Fruit fly (Drosophila melanogaster) whole organism, embryonic: Measurements from ENCODE around the gene Grasp65.

Source experiments
- Antp ChIP-seq: fragments of 200-800 bp; sonication (Bioruptor generic); optimal IDR thresholded peaks from 3 replicates; lab custom pipeline; 2016; ENCODE audit warnings: missing biosample characterization, missing genetic modification characterization
- Blimp-1 ChIP-seq: fragments of 200-800 bp; sonication (Bioruptor generic); optimal IDR thresholded peaks from 3 replicates; lab custom pipeline; 2018; ENCODE audit warnings: missing biosample characterization, missing genetic modification characterization, mild to moderate bottlenecking, moderate library complexity, missing genetic modification reagents
- BtbVII ChIP-seq: fragments of 200-800 bp; sonication (Bioruptor generic); optimal IDR thresholded peaks from 3 replicates; lab custom pipeline; 2017; ENCODE audit warnings: missing biosample characterization, mild to moderate bottlenecking, missing genetic modification characterization
- CG10321 ChIP-seq: fragments of 200-800 bp; sonication (Bioruptor generic); IDR thresholded peaks from 2 replicates; pipeline ENCODE4 v1.3.6; 2022; ENCODE audit warnings: missing biosample characterization, missing genetic modification characterization
- CG12104 ChIP-seq: fragments of 200-800 bp; sonication (Bioruptor generic); optimal IDR thresholded peaks from 3 replicates; lab custom pipeline; 2016; ENCODE audit warnings: missing biosample characterization, missing genetic modification characterization
- CG13287 ChIP-seq: fragments of 200-800 bp; sonication (Bioruptor generic); IDR thresholded peaks from 2 replicates; pipeline ENCODE4 v1.3.6; 2022; ENCODE audit warnings: missing biosample characterization, missing genetic modification characterization; ENCODE audit not compliant: partially characterized antibody
- CG15269 ChIP-seq: fragments of 200-800 bp; sonication (Bioruptor generic); optimal IDR thresholded peaks from 2 replicates; lab custom pipeline; 2018; ENCODE audit warnings: missing biosample characterization, mild to moderate bottlenecking, missing genetic modification characterization, moderate library complexity
- CG1647 ChIP-seq: fragments of 200-800 bp; sonication (Bioruptor generic); optimal IDR thresholded peaks from 3 replicates; lab custom pipeline; 2016; ENCODE audit warnings: missing biosample characterization, missing genetic modification characterization
- CG17361 ChIP-seq: fragments of 200-800 bp; sonication (Bioruptor generic); IDR thresholded peaks from 3 replicates; pipeline ENCODE4 v1.3.6; 2022; ENCODE audit warnings: missing biosample characterization, missing genetic modification characterization
- CG31388 ChIP-seq: fragments of 200-800 bp; sonication (Bioruptor generic); optimal IDR thresholded peaks from 2 replicates; lab custom pipeline; 2016; ENCODE audit warnings: missing biosample characterization, missing genetic modification characterization
- CG3726 ChIP-seq: fragments of 200-800 bp; sonication (Bioruptor generic); IDR thresholded peaks from 3 replicates; pipeline ENCODE4, ENCODE4 v1.3.6; 2022; ENCODE audit warnings: missing biosample characterization, missing genetic modification characterization
- CG4360 ChIP-seq: fragments of 200-800 bp; sonication (Bioruptor generic); IDR thresholded peaks from 2 replicates; pipeline ENCODE4 v1.3.6; 2022; ENCODE audit warnings: missing biosample characterization, missing genetic modification characterization
- CG6254 ChIP-seq: fragments of 200-800 bp; sonication (Bioruptor generic); optimal IDR thresholded peaks from 3 replicates; lab custom pipeline; 2017; ENCODE audit warnings: mild to moderate bottlenecking, missing biosample characterization, missing genetic modification reagents, missing genetic modification characterization
- CG6689 ChIP-seq: fragments of 200-800 bp; sonication (Bioruptor generic); IDR thresholded peaks from 2 replicates; pipeline ENCODE4 v1.3.6; 2022; ENCODE audit warnings: missing biosample characterization, missing genetic modification characterization
- CG8359 ChIP-seq: fragments of 200-800 bp; sonication (Bioruptor generic); optimal IDR thresholded peaks from 2 replicates; lab custom pipeline; 2017; ENCODE audit warnings: missing biosample characterization, mild to moderate bottlenecking, missing genetic modification characterization, borderline replicate concordance
- CG8765 ChIP-seq: fragments of 200-800 bp; sonication (Bioruptor generic); IDR thresholded peaks from 2 replicates; pipeline ENCODE4 v1.3.6; 2022; ENCODE audit warnings: missing biosample characterization, missing genetic modification characterization
- CG9797 ChIP-seq: fragments of 200-800 bp; sonication (Bioruptor generic); optimal IDR thresholded peaks from 3 replicates; lab custom pipeline; 2018; ENCODE audit warnings: missing biosample characterization, mild to moderate bottlenecking, missing genetic modification characterization
- CTCF ChIP-seq: fragments of 200-800 bp; sonication (Bioruptor generic); optimal IDR thresholded peaks from 2 replicates; lab custom pipeline; 2017; ENCODE audit warnings: missing biosample characterization, mild to moderate bottlenecking, missing genetic modification characterization, moderate library complexity
- Dek ChIP-seq: fragments of 200-800 bp; sonication (Bioruptor generic); optimal IDR thresholded peaks from 3 replicates; lab custom pipeline; 2019; ENCODE audit warnings: missing biosample characterization, mild to moderate bottlenecking, missing genetic modification characterization, moderate library complexity
- Elba2 ChIP-seq: fragments of 200-800 bp; sonication (Bioruptor generic); optimal IDR thresholded peaks from 3 replicates; lab custom pipeline; 2016; ENCODE audit warnings: missing biosample characterization, missing genetic modification characterization
- Fer3 ChIP-seq: fragments of 200-800 bp; sonication (Bioruptor generic); optimal IDR thresholded peaks from 2 replicates; lab custom pipeline; 2018; ENCODE audit warnings: missing biosample characterization, mild to moderate bottlenecking, missing genetic modification characterization, moderate library complexity
- Gug ChIP-seq: fragments of 200-800 bp; sonication (Bioruptor generic); IDR thresholded peaks from 4 replicates; pipeline ENCODE4 v1.3.6; 2022; ENCODE audit warnings: missing biosample characterization, missing genetic modification characterization
- HLH4C ChIP-seq: fragments of 200-800 bp; sonication (Bioruptor generic); IDR thresholded peaks from 3 replicates; pipeline ENCODE4 v1.3.6; 2022; ENCODE audit warnings: missing biosample characterization, missing genetic modification characterization; ENCODE audit not compliant: partially characterized antibody
- Hr78 ChIP-seq, 2 experiments: fragments of 200-800 bp in 1 of 2; fragments of >200 bp in 1 of 2; sonication (Bioruptor generic) in 1 of 2; optimal IDR thresholded peaks; 2 replicates each; lab custom pipeline; 2017 to 2019; ENCODE audit warnings: missing biosample characterization in 2 of 2, missing genetic modification characterization in 2 of 2, mild to moderate bottlenecking in 1 of 2, moderate library complexity in 1 of 2
- Optix ChIP-seq: fragments of 200-800 bp; sonication (Bioruptor generic); IDR thresholded peaks from 3 replicates; pipeline ENCODE4 v1.3.6; 2022; ENCODE audit warnings: missing biosample characterization, missing genetic modification characterization
- Rx ChIP-seq: fragments of 200-800 bp; sonication (Bioruptor generic); IDR thresholded peaks from 2 replicates; pipeline ENCODE4 v1.3.6; 2022; ENCODE audit warnings: missing biosample characterization, missing genetic modification characterization
- Trl ChIP-seq, 3 experiments: fragments of >200 bp in 2 of 3; fragments of 200-800 bp in 1 of 3; sonication (Bioruptor generic) in 1 of 3; optimal IDR thresholded peaks; 2 replicates in 1 of 3; 3 replicates in 2 of 3; lab custom pipeline; 2016 to 2017; ENCODE audit warnings: missing biosample characterization in 1 of 3, missing genetic modification characterization in 1 of 3
- br ChIP-seq: fragments of >200 bp; optimal IDR thresholded peaks from 2 replicates; lab custom pipeline; 2017
- cad ChIP-seq: fragments of >200 bp; optimal IDR thresholded peaks from 2 replicates; lab custom pipeline; 2017; ENCODE audit warnings: missing biosample characterization, missing genetic modification characterization
- chinmo ChIP-seq: fragments of 200-800 bp; sonication (Bioruptor generic); IDR thresholded peaks from 4 replicates; pipeline ENCODE4 v1.3.6; 2022; ENCODE audit warnings: missing biosample characterization, missing genetic modification characterization; ENCODE audit not compliant: partially characterized antibody
- chm ChIP-seq: fragments of 200-800 bp; sonication (Bioruptor generic); IDR thresholded peaks from 2 replicates; pipeline ENCODE4 v1.3.6; 2022; ENCODE audit warnings: missing biosample characterization, missing genetic modification characterization
- dm ChIP-seq: fragments of 200-800 bp; sonication (Bioruptor generic); optimal IDR thresholded peaks from 3 replicates; lab custom pipeline; 2016; ENCODE audit warnings: missing biosample characterization, missing genetic modification characterization
- dmrt11E ChIP-seq: fragments of 200-800 bp; sonication (Bioruptor generic); optimal IDR thresholded peaks from 3 replicates; lab custom pipeline; 2018; ENCODE audit warnings: missing biosample characterization, mild to moderate bottlenecking, missing genetic modification characterization, moderate library complexity
- exex ChIP-seq: fragments of 200-800 bp; sonication (Bioruptor generic); optimal IDR thresholded peaks from 4 replicates; lab custom pipeline; 2018; ENCODE audit warnings: missing biosample characterization, mild to moderate bottlenecking, missing genetic modification characterization, moderate library complexity
- fru ChIP-seq: fragments of >200 bp; optimal IDR thresholded peaks from 2 replicates; lab custom pipeline; 2017
- grn ChIP-seq: fragments of 200-800 bp; sonication (Bioruptor generic); optimal IDR thresholded peaks from 3 replicates; lab custom pipeline; 2017; ENCODE audit warnings: missing biosample characterization, missing genetic modification characterization
- ham ChIP-seq: fragments of 200-800 bp; sonication (Bioruptor generic); IDR thresholded peaks from 2 replicates; pipeline ENCODE4 v1.3.6; 2022; ENCODE audit warnings: missing biosample characterization, missing genetic modification characterization
- kni ChIP-seq: fragments of 200-800 bp; sonication (Bioruptor generic); optimal IDR thresholded peaks from 3 replicates; lab custom pipeline; 2017; ENCODE audit warnings: mild to moderate bottlenecking, missing biosample characterization, missing genetic modification reagents, missing genetic modification characterization
- pan ChIP-seq, 4 experiments: fragments of >200 bp in 3 of 4; fragments of 200-800 bp in 1 of 4; sonication (Bioruptor generic) in 1 of 4; optimal IDR thresholded peaks in 3 of 4; IDR thresholded peaks in 1 of 4; 2 replicates each; pipeline versions ENCODE4 v1.3.6 to Lab custom; 2017 to 2022; ENCODE audit warnings: missing biosample characterization in 2 of 4, missing genetic modification characterization in 2 of 4, mixed read lengths in 1 of 4
- pfk ChIP-seq: fragments of 200-800 bp; sonication (Bioruptor generic); optimal IDR thresholded peaks from 2 replicates; lab custom pipeline; 2018; ENCODE audit warnings: missing biosample characterization, mild to moderate bottlenecking, missing genetic modification characterization, moderate library complexity
- pho ChIP-seq: fragments of 200-800 bp; sonication (Bioruptor generic); optimal IDR thresholded peaks from 2 replicates; lab custom pipeline; 2016; ENCODE audit warnings: missing biosample characterization, missing genetic modification characterization
- schlank ChIP-seq: fragments of 200-800 bp; sonication (Bioruptor generic); optimal IDR thresholded peaks from 2 replicates; lab custom pipeline; 2018; ENCODE audit warnings: missing biosample characterization, mild to moderate bottlenecking, missing genetic modification characterization
- slbo ChIP-seq: fragments of 200-800 bp; sonication (Bioruptor generic); IDR thresholded peaks from 2 replicates; pipeline ENCODE4 v1.3.6; 2022; ENCODE audit warnings: missing biosample characterization, missing genetic modification characterization
- slou ChIP-seq: fragments of 200-800 bp; sonication (Bioruptor generic); optimal IDR thresholded peaks from 3 replicates; lab custom pipeline; 2016; ENCODE audit warnings: missing biosample characterization, missing genetic modification characterization
- stwl ChIP-seq: fragments of 200-800 bp; sonication (Bioruptor generic); optimal IDR thresholded peaks from 3 replicates; lab custom pipeline; 2018; ENCODE audit warnings: missing biosample characterization, mild to moderate bottlenecking, missing genetic modification characterization, moderate library complexity
- tna ChIP-seq: fragments of 200-800 bp; sonication (Bioruptor generic); IDR thresholded peaks from 2 replicates; pipeline ENCODE4 v1.3.6; 2022; ENCODE audit warnings: missing biosample characterization, missing genetic modification characterization; ENCODE audit not compliant: partially characterized antibody
- yki ChIP-seq: fragments of >200 bp; optimal IDR thresholded peaks from 3 replicates; lab custom pipeline; 2018
- zen2 ChIP-seq: fragments of 200-800 bp; sonication (Bioruptor generic); IDR thresholded peaks from 3 replicates; pipeline ENCODE4 v1.3.6; 2022; ENCODE audit warnings: missing biosample characterization, missing genetic modification characterization; ENCODE audit not compliant: partially characterized antibody

The Grasp65 gene

dm6 chr3L:19896280-19896891 lies 28.4 kb upstream of the Grasp65 start (continued):
- TF ChIP-seq HLH4C (GFP tag; lab: Robert Waterston, UW) (no peak), dmrt11E (tag; lab: Kevin White, UChicago) (no peak), Optix (GFP tag; lab: Robert Waterston, UW) (no peak), CG4360 (GFP tag; lab: Robert Waterston, UW) (peak; percentile 97), Trl (optimal IDR thresholded peaks at IDR 0.05; lab: Kevin White, UChicago) (peak; percentile 84 to 92), Trl (GFP tag; optimal IDR thresholded peaks at IDR 0.05; lab: Kevin White, UChicago) (no peak), CG1647 (GFP tag; lab: Kevin White, UChicago) (no peak), fru (lab: Kevin White, UChicago) (peak; percentile 39), CG15269 (peak; percentile 22), slbo (GFP tag; lab: Robert Waterston, UW) (0 out of 2 replicates have a peak, but pooled peaks have one; percentile 4), kni (GFP tag; lab: Kevin White, UChicago) (peak; percentile 39), slou (GFP tag; lab: Kevin White, UChicago) (no peak), schlank (tag; lab: Kevin White, UChicago) (no peak), CG6689 (GFP tag; lab: Robert Waterston, UW) (no peak), Hr78 (GFP tag; optimal IDR thresholded peaks at IDR 0.05; lab: Kevin White, UChicago) (no peak), dm (GFP tag; lab: Kevin White, UChicago) (no peak), stwl (tag; lab: Kevin White, UChicago) (peak; percentile 7), CG31388 (GFP tag; lab: Kevin White, UChicago) (no peak), tna (no peak), CG6254 (GFP tag; lab: Kevin White, UChicago) (no peak), pan (optimal IDR thresholded peaks at IDR 0.05; lab: Kevin White, UChicago) (no peak), pan (GFP tag; optimal IDR thresholded peaks at IDR 0.05 in 1 of 2, IDR thresholded peaks at IDR 0.05 in 1 of 2) (no peak), Antp (GFP tag; lab: Kevin White, UChicago) (no peak), Rx (GFP tag; lab: Robert Waterston, UW) (no peak), CG3726 (GFP tag; lab: Robert Waterston, UW) (no peak), Gug (GFP tag; lab: Robert Waterston, UW) (no peak), pfk (no peak), CG10321 (peak; percentile 5; the same call in 1 of the 2 replicates), chinmo (GFP tag; lab: Robert Waterston, UW) (peak; percentile 82; the same call in 2 of the 4 replicates), CTCF (no peak), ham (GFP tag; lab: Robert Waterston, UW) (no peak), br (no peak), zen2 (peak; percentile 11; the same call in 1 of the 3 replicates), pho (no peak), CG12104 (GFP tag; lab: Kevin White, UChicago) (no peak), Dek (peak; percentile 19), CG9797 (GFP tag; lab: Kevin White, UChicago) (no peak), chm (GFP tag; lab: Robert Waterston, UW) (peak; percentile 25; the same call in 1 of the 2 replicates), CG13287 (no peak; the same call in 1 of the 2 replicates), Elba2 (GFP tag; lab: Kevin White, UChicago) (peak; percentile 10), CG8359 (GFP tag; lab: Kevin White, UChicago) (no peak), Blimp-1 (GFP tag; lab: Kevin White, UChicago) (peak; percentile 59), CG8765 (GFP tag; lab: Robert Waterston, UW) (no peak), exex (tag; lab: Kevin White, UChicago) (peak; percentile 47), CG17361 (no peak), Fer3 (no peak), BtbVII (GFP tag; lab: Kevin White, UChicago) (no peak), yki (lab: Kevin White, UChicago) (peak; percentile 49), grn (peak; percentile 36), cad (no peak)
